Fruit fly (Drosophila melanogaster) Kc167 (cell line): ENCODE data around the gene Ns4.

Source experiments
- Myc ChIP-seq: fragments of >200 bp; optimal IDR thresholded peaks from 2 replicates; lab custom pipeline; 2017; ENCODE audit warnings: missing external identifiers
- Sin3A ChIP-seq: fragments of >200 bp; optimal IDR thresholded peaks from 2 replicates; lab custom pipeline; 2018; ENCODE audit warnings: missing external identifiers
- h ChIP-seq: fragments of >200 bp; optimal IDR thresholded peaks from 3 replicates; lab custom pipeline; 2018; ENCODE audit warnings: missing external identifiers
- insv ChIP-seq: fragments of >200 bp; optimal IDR thresholded peaks from 3 replicates; lab custom pipeline; 2018; ENCODE audit warnings: missing external identifiers
- psq ChIP-seq: fragments of >200 bp; optimal IDR thresholded peaks from 2 replicates; lab custom pipeline; 2017; ENCODE audit warnings: missing external identifiers
- ttk ChIP-seq: sonication (Bioruptor generic); optimal IDR thresholded peaks from 2 replicates; lab custom pipeline; 2017; ENCODE audit warnings: missing external identifiers

Ns4 gene

DNA sequence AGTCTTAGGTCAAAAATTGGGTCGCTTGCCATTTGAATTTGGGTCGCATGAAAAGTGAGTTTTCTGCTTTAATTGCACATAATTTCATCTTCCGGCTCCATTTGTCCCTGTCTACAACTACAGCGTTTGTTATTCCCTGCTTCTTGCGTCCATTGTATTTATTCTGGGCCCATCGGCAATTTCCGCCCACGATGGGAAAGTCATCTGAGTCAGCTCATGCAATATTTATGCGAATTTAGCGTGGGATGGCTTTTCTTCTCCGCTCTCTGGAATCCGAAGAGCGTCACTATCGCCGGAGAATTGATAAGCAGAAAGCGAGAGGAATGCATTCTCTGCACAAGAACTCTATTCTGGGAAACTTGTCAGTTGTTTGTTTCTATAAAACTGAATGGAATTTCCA, 40.2 kb downstream of the Ns4 start:
- TF ChIP-seq Myc, result no peak
- no peak for TF ChIP-seq psq (lab: Kevin White, UChicago)
- TF ChIP-seq ttk (lab: Kevin White, UChicago), result no peak
- no peak for TF ChIP-seq insv (lab: Kevin White, UChicago)
- TF ChIP-seq Sin3A (lab: Kevin White, UChicago), result no peak
- TF ChIP-seq h, result no peak

DNA sequence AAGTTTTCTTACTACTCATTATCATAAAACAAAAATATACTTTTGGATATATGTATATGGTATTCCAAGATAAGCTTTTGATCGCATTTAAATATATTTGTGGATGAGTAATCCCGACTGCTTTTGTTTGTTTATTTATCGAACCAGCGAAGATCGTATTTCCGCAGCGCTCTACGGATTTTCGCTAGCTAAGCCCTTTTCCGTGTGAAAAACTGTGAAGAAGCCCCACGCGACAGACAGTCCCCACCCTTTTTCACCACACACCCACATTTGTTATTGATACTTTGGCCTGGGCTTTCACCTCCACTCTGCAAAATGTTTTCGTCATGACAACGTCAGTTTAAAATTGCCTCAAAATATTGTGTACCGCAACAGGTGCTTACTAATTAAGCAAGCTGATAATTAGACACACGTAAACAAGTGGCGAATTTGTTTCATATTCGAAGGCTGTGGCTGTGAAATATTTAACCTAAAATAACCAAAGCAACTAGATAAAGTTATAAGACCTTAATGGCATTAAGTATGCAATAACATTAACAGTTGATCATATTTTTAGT, 40.8 kb downstream of the Ns4 start:
- TF ChIP-seq Myc, result no peak
- TF ChIP-seq Sin3A (lab: Kevin White, UChicago), result no peak
- TF ChIP-seq psq (lab: Kevin White, UChicago), result no peak
- TF ChIP-seq ttk (lab: Kevin White, UChicago), result no peak
- TF ChIP-seq h, result no peak
- TF ChIP-seq insv (lab: Kevin White, UChicago), result no peak

DNA sequence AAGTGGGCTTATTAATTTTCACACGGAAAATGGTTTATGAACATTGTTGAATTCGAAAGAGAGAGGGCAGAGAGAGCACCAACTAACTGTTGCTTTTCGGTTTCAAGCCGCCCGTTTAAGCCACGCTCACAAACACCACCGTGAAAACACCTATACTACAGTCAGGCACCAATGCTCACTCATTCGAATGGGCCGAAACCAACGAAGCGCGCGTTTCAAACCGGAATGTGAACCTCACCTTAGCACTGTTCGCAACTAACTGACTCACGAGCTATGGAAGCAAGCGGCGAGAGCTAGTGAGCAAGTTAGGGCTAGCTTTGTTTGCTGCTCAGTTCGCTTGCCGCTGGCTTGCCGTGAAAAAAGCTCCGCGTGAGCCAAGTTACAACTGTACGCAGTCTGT, 41.6 kb downstream of the Ns4 start:
- no peak for TF ChIP-seq psq (lab: Kevin White, UChicago)
- no peak for TF ChIP-seq Myc
- TF ChIP-seq ttk (lab: Kevin White, UChicago), result no peak
- no peak for TF ChIP-seq h
- TF ChIP-seq insv (lab: Kevin White, UChicago), result no peak
- TF ChIP-seq Sin3A (lab: Kevin White, UChicago), result no peak

DNA sequence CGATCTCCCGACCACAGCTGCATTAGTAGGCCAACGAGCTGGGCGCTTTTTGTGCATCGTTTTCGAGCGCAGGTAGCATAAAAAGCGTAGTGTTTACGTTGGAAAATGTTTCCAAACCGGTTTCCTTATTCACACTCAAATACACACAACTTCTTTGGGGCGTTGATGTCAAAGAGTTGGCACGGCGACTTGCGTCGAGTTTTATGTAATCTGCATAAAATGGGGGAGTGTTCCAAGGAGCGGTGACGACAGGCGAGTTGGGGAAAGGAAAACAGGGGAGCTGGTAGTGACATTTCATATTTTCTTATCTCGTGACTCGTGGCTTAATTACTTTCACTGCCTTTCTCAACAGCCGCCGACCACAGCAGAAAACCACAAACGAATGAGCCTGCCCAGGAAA, 42.4 kb downstream of the Ns4 start:
- TF ChIP-seq Sin3A (lab: Kevin White, UChicago) (no peak), Myc (no peak), psq (lab: Kevin White, UChicago) (no peak), insv (lab: Kevin White, UChicago) (no peak), ttk (lab: Kevin White, UChicago) (no peak), h (no peak)

DNA sequence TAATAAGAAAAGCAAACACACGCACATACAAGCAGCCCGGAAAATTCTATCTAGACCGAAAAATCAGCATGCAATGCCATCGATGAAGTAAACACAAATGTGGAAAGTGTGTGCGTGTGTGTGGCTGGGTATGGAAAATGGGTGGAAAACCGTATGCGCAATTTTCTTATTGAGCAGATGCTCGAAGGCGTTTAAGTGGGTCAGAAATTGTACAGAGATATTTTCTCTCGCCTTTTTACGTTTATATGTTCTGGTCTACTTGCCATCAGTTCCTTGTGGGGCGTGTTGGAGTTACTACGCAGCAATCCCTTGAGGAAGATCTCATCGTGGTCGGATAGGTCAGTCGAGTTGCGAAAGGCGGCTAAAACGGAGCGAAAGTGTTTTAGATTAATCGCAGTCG, 43.5 kb downstream of the Ns4 start:
- TF ChIP-seq insv (lab: Kevin White, UChicago) (no peak), psq (lab: Kevin White, UChicago) (no peak), Sin3A (lab: Kevin White, UChicago) (no peak), ttk (lab: Kevin White, UChicago) (no peak), h (no peak), Myc (no peak)

DNA sequence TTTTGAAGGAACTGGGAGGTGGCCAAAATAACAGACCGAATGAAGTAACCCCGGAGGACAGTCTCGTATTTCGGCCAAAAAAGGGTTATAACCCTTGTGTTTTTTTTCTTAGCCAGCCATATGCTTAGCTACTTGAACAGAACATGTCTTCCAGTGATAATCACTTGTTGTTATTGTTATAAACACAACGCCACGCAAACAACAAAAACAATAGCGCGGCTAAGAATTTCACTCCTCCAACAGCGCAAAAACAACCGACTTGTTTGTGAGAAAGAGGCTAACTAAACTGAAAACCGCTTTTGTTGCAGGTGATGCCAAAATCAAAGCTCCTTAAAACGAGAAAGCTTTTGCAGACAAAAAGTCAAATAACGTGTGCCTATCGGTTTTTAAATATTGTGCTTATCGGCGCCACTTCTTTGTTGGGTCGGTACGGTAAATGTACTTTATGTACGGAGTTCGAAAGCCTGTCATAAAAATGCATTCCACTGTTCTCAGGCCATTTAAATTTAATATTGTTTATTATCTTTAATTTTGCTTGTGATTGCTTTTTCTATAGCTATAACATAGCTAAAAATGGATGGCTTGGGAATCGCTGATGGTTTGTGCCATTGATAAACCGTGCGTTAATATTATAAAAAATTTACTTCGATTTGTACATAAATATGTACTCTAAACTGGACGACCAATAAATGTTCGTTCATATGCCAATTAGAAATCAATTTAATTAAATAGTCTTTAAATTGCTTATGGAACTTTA, 44.7 kb downstream of the Ns4 start, which contains the start of gene vari:
TSS of gene vari (minus strand) at position 285 of the 757 bp plus-strand sequence.
- TF ChIP-seq Myc (no peak), Sin3A (lab: Kevin White, UChicago) (no peak), h (no peak)

DNA sequence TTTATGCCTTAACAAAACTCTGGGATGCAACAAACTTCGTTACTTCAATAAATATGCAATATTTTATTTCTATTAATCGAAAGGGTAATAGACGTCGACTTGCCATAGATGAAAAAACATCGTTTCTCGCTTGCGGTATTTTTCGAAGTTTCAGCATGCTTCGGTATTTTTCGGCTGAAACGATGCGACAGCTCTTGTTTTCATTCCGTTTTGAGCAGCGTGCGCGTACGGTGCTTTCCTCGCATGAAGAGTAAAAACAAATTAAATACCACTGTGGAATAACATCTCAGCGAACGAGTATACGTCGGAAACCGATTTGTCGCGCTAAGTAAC, 45.2 kb downstream of the Ns4 start, which contains the start of gene CG9328:
TSS of gene CG9328 (plus strand) at position 201 of the 333 bp plus-strand sequence.
- TF ChIP-seq psq (lab: Kevin White, UChicago) (no peak), Myc (no peak), ttk (lab: Kevin White, UChicago) (no peak), h (no peak), insv (lab: Kevin White, UChicago) (no peak), Sin3A (lab: Kevin White, UChicago) (no peak)

DNA sequence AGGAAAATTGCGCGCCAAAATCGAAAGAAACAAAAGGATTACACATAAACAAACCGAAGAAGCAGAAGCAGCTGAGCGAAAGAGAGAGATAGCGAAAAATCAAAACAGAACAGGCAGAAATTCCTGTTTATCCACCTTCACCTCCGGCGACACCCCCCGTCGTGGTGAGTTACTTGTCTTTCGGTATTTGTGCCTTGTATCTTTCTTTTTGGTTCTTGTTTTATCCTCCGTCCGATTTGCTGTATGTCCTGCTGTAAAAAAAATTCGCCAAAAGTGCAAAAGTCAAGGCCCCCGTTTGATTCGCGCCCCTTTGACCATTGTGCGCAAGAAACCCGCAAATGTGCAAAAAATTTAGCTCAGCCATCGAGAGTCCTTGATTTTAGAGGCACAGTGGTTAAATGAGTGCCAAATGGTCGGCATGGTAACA, 46.1 kb downstream of the Ns4 start:
- TF ChIP-seq Sin3A (lab: Kevin White, UChicago), result no peak
- no peak for TF ChIP-seq ttk (lab: Kevin White, UChicago)
- no peak for TF ChIP-seq psq (lab: Kevin White, UChicago)
- no peak for TF ChIP-seq Myc
- no peak for TF ChIP-seq insv (lab: Kevin White, UChicago)
- no peak for TF ChIP-seq h

DNA sequence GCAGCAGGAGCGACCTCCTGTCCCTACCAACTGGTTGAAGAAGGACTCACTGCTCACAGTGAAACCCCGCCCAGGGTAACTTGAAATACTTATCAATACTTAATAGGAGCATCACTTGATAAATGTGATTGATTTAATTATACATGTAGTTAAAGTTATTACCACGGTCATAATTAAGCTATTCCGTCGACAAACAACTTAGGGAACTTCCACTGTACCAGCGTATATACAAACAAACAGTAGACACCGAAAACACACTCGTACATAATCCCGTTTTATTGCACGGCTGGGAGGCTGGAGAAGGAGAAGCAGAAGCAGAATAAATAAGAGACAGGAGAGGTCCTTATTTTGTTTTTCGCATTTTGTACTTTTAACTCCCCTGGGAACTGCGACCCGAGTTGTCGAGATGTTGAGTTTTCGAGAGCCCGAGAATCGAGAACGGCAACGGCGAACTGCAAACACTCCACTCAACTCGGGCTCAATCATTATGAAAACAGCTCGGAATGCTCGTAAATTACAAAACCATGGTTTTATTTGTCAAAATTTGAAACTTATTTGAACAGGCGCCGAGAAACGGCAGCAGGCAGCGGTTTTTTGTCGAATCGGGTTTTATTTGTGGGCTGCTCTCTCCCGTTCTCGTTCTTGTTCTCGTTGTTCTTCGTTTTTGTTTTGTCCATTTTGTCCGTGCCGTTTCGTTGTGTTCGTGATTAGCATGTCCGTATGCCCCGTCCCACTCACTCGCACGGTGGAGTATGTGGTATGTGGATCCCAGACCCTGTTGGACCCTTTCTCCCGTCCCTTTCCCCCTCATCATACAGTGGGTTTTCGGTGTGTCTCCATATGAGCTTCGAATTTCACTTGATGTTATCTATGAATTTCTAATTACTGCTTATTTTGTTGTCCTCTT, 48.0 kb downstream of the Ns4 start:
- TF ChIP-seq psq (lab: Kevin White, UChicago), result peak; percentile 42
- no peak for TF ChIP-seq ttk (lab: Kevin White, UChicago)
- TF ChIP-seq insv (lab: Kevin White, UChicago), result no peak

DNA sequence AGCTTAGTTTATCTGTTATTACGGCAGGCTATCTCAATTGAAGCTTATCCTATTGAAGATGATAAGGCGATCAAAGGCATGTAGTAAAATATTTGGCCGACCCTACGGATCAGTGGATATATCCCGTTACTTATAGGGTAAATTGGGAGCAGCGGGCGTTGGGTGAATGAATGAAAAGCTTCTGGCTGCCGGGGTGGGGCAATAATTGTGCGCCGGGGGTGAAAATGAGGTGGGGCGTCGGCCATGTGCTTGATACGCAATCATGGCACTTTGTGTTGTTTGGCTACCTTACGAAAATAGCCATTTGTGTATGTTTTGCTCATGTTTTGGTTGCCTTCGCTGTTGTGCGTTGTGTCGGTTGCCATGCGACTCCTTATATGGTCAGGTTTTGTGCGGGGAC, 49.5 kb downstream of the Ns4 start:
- no peak for TF ChIP-seq h
- TF ChIP-seq psq (lab: Kevin White, UChicago), result no peak
- TF ChIP-seq ttk (lab: Kevin White, UChicago), result no peak

DNA sequence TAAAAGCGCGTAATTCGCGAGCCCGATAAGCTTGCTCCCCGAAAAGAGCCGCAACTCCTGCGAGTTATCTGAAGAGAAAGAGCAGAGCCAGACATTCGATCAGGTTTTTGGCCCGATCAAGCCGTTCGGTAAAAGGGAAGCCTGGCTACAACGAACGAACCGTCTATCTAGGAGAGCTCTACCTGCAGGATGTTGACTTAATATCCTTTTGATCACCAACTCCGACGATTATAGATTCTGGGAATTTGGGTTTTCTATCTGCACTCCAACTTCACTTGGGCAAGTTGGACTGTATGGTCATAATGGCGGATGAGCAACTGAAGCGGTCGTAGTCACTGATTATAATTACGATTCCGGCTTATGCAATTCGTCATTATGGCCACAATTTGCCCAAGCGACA, 49.9 kb downstream of the Ns4 start:
- TF ChIP-seq Myc, result no peak
- no peak for TF ChIP-seq h
- TF ChIP-seq Sin3A (lab: Kevin White, UChicago), result no peak
- no peak for TF ChIP-seq ttk (lab: Kevin White, UChicago)
- no peak for TF ChIP-seq insv (lab: Kevin White, UChicago)
- TF ChIP-seq psq (lab: Kevin White, UChicago), result no peak

DNA sequence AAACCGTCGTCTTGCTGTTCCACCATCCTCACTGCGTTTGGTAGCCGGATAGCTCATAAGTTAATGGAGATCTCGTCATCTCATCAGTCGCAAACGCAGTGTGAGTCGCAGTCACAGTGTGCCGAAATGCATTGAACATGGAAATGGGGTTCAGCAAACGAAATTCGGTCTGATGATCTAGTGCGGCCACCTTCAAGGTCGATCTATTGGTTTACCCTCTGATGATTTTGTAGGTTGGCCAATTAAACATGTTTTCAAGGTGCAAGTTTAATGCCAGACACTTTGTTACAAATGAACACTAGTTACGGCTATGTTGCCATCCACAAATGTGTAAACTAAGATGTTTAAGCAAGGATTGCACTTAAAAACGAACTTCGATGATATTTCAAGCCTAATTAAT, 50.6 kb downstream of the Ns4 start:
- no peak for TF ChIP-seq ttk (lab: Kevin White, UChicago)
- TF ChIP-seq h, result no peak
